Fruit fly (Drosophila melanogaster): ENCODE data around the gene CG34263.

CG34263 gene

DNA sequence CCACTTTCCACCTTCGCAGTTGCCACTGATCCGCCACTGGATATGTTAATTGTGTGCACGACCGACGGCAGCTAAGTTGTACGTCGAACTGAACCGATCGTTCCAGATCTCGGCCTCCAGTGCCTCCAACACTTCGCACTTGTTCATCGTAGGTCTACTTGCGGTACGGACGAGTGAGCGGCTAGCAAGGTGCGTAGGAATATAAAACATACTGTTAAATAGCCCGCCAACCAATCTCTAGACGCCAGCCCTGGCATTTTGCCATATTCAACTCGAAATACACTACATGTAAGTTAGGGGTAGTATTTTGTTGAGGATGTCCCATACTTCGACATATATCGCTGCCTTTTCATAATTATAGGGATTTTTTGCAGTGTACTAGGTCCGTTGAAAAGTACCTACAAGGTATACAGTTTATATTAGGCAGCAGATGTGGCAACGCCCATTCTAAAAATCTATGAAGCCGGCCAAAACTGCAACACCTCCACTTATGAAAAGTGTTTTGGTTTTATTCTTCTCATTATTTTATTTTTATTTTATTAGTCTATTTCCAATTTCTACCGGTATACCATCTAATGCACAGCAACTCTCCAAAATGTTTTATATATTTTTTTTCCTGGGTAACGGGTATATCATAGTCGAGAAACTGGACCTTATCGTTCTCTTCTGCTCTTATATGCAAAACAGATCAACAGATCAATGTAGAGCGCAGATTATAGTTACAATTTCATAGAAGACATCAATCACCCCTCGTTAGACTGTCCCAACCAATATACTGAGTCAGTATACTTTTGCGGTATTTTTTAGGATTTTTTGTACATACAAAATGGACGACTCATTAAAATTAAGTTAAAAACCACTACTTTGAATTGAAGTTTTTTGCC is 42.4 kb downstream of the CG34263 start, which contains the start of the genes pyx and CG33229 (continued):
- TF ChIP-seq CG10147 (GFP tag; optimal IDR thresholded peaks at IDR 0.05): peak; percentile 92
- peak; percentile 90 for TF ChIP-seq CG13775 (GFP tag; optimal IDR thresholded peaks at IDR 0.05)
- TF ChIP-seq maf-S (GFP tag; optimal IDR thresholded peaks at IDR 0.05): peak; percentile 70
- TF ChIP-seq CG5953 (GFP tag; IDR thresholded peaks at IDR 0.05): peak; percentile 69
- 0 out of 2 replicates have a peak, but pooled peaks have one; percentile 11 for TF ChIP-seq CkIIα-i1 (GFP tag; IDR thresholded peaks at IDR 0.05)
- 0 out of 4 replicates have a peak, but pooled peaks have one; percentile 26 for TF ChIP-seq Dll (GFP tag; IDR thresholded peaks at IDR 0.05; ENCODE audit: partially characterized antibody)
- 0 out of 2 replicates have a peak, but pooled peaks have one; percentile 21 for TF ChIP-seq Dip2 (GFP tag; IDR thresholded peaks at IDR 0.05)
- peak; percentile 86 for TF ChIP-seq Fer3 (tag; optimal IDR thresholded peaks at IDR 0.05)
- peak; percentile 89 for TF ChIP-seq ind (GFP tag; optimal IDR thresholded peaks at IDR 0.05)
- peak; percentile 40; the same call in 1 of the 2 replicates for TF ChIP-seq Poxn (GFP tag; IDR thresholded peaks at IDR 0.05)
- peak; percentile 58 for TF ChIP-seq ara (GFP tag; IDR thresholded peaks at IDR 0.05)
- peak; percentile 60; the same call in 2 of the 3 replicates for TF ChIP-seq B-H1 (GFP tag; IDR thresholded peaks at IDR 0.05)
- peak; percentile 78 for TF ChIP-seq CG15696 (tag; optimal IDR thresholded peaks at IDR 0.05)
- TF ChIP-seq Vsx1 (GFP tag; optimal IDR thresholded peaks at IDR 0.05): no peak
- peak; percentile 94 for TF ChIP-seq Rfx (GFP tag; IDR thresholded peaks at IDR 0.05)
- peak; percentile 81 for TF ChIP-seq HHEX (GFP tag; optimal IDR thresholded peaks at IDR 0.05)
- TF ChIP-seq ttk (GFP tag; IDR thresholded peaks at IDR 0.05): peak; percentile 66
- TF ChIP-seq CG8944 (GFP tag; optimal IDR thresholded peaks at IDR 0.05): peak; percentile 81
- no peak for TF ChIP-seq bigmax (GFP tag; optimal IDR thresholded peaks at IDR 0.05)
- TF ChIP-seq inv (GFP tag; IDR thresholded peaks at IDR 0.05; ENCODE audit: partially characterized antibody): no peak
- peak; percentile 49 for TF ChIP-seq onecut (GFP tag; IDR thresholded peaks at IDR 0.05)
- peak; percentile 36 for TF ChIP-seq en (GFP tag; optimal IDR thresholded peaks at IDR 0.05)
- TF ChIP-seq CG32767 (GFP tag; IDR thresholded peaks at IDR 0.05): peak; percentile 8; the same call in 1 of the 2 replicates
- peak; percentile 78 for TF ChIP-seq CG9876 (GFP tag; optimal IDR thresholded peaks at IDR 0.05)
- TF ChIP-seq cg (GFP tag; optimal IDR thresholded peaks at IDR 0.05): no peak
- TF ChIP-seq CG2712 (tag; optimal IDR thresholded peaks at IDR 0.05): peak; percentile 88
- peak; percentile 61 for TF ChIP-seq da (GFP tag; optimal IDR thresholded peaks at IDR 0.05)
- TF ChIP-seq Atf6 (GFP tag; IDR thresholded peaks at IDR 0.05): peak; percentile 75
- peak; percentile 87 for TF ChIP-seq CG7372 (GFP tag; IDR thresholded peaks at IDR 0.05)
- TF ChIP-seq ken (GFP tag; IDR thresholded peaks at IDR 0.05): peak; percentile 62
- no peak for TF ChIP-seq CG4707 (GFP tag; optimal IDR thresholded peaks at IDR 0.05)
- peak; percentile 31 for TF ChIP-seq Lhr (GFP tag; optimal IDR thresholded peaks at IDR 0.05)
- TF ChIP-seq nmo (GFP tag; optimal IDR thresholded peaks at IDR 0.05): peak; percentile 91
- peak; percentile 37; the same call in 1 of the 2 replicates for TF ChIP-seq chm (GFP tag; IDR thresholded peaks at IDR 0.05)
- peak; percentile 55 for TF ChIP-seq Fer1 (GFP tag; optimal IDR thresholded peaks at IDR 0.05)
- peak; percentile 29 for TF ChIP-seq kni (GFP tag; optimal IDR thresholded peaks at IDR 0.05)
- TF ChIP-seq jigr1 (GFP tag; IDR thresholded peaks at IDR 0.05): 0 out of 3 replicates have a peak, but pooled peaks have one; percentile 40
- TF ChIP-seq CG12219 (GFP tag; optimal IDR thresholded peaks at IDR 0.05): peak; percentile 61
- peak; percentile 77 for TF ChIP-seq zen (tag; optimal IDR thresholded peaks at IDR 0.05)
- TF ChIP-seq Tbp (GFP tag; optimal IDR thresholded peaks at IDR 0.05): no peak
- TF ChIP-seq Sox102F (GFP tag; optimal IDR thresholded peaks at IDR 0.05): peak; percentile 78
- TF ChIP-seq CG8765 (GFP tag; IDR thresholded peaks at IDR 0.05): peak; percentile 52; the same call in 1 of the 2 replicates
- TF ChIP-seq C15 (GFP tag; IDR thresholded peaks at IDR 0.05): peak; percentile 66; the same call in 1 of the 3 replicates
- peak; percentile 80 for TF ChIP-seq ssp (GFP tag; IDR thresholded peaks at IDR 0.05)
- peak; percentile 86 for TF ChIP-seq tgo (GFP tag; IDR thresholded peaks at IDR 0.05)
- peak; percentile 56 for TF ChIP-seq CG3838 (GFP tag; optimal IDR thresholded peaks at IDR 0.05)
- TF ChIP-seq gem (tag; optimal IDR thresholded peaks at IDR 0.05): peak; percentile 91
- TF ChIP-seq grau (tag; optimal IDR thresholded peaks at IDR 0.05): peak; percentile 89

All from whole organism, embryonic.